Fruit fly (Drosophila melanogaster): ENCODE results near the gene CG32266.
A peak's percentile ranks its signal among the peaks of the same experiment; 100 is the strongest.

Gene CG32266

dm6 chr3L:3772284-3772987 lies 18.2 kb upstream of the CG32266 start (continued):
- TF ChIP-seq sens (GFP tag): peak; percentile 69
- TF ChIP-seq CG3726 (GFP tag; IDR thresholded peaks at IDR 0.05): no peak
- no peak for TF ChIP-seq shn (GFP tag; optimal IDR thresholded peaks at IDR 0.05)
- TF ChIP-seq hbn (GFP tag; IDR thresholded peaks at IDR 0.05; ENCODE audit: partially characterized antibody): no peak
- TF ChIP-seq CG13624 (GFP tag; optimal IDR thresholded peaks at IDR 0.05): peak; percentile 17
- TF ChIP-seq grau (tag; optimal IDR thresholded peaks at IDR 0.05): peak; percentile 40
- no peak for TF ChIP-seq CG12236 (GFP tag; optimal IDR thresholded peaks at IDR 0.05)
- TF ChIP-seq E2f2 (GFP tag; IDR thresholded peaks at IDR 0.05): peak; percentile 25; the same call in 1 of the 2 replicates
- TF ChIP-seq CG12219 (GFP tag; optimal IDR thresholded peaks at IDR 0.05): no peak
- peak; percentile 31 for TF ChIP-seq sug (tag; optimal IDR thresholded peaks at IDR 0.05)
- TF ChIP-seq CG10366 (GFP tag; IDR thresholded peaks at IDR 0.05): peak; percentile 38; the same call in 1 of the 2 replicates
- TF ChIP-seq bab2 (GFP tag; optimal IDR thresholded peaks at IDR 0.05): peak; percentile 22
- peak; percentile 16 for TF ChIP-seq CG12299 (tag; optimal IDR thresholded peaks at IDR 0.05)
- no peak for TF ChIP-seq CG10321 (GFP tag; IDR thresholded peaks at IDR 0.05)
- peak; percentile 9 for TF ChIP-seq pho (GFP tag; optimal IDR thresholded peaks at IDR 0.05)
- peak; percentile 49 for TF ChIP-seq CG13424 (tag; optimal IDR thresholded peaks at IDR 0.05)
- peak; percentile 21; the same call in 1 of the 3 replicates for TF ChIP-seq otp (GFP tag; IDR thresholded peaks at IDR 0.05)
- TF ChIP-seq Six4 (GFP tag; optimal IDR thresholded peaks at IDR 0.05): no peak
- peak; percentile 26 for TF ChIP-seq PHDP (tag; optimal IDR thresholded peaks at IDR 0.05)
- 0 out of 4 replicates have a peak, but pooled peaks have one; percentile 54 for TF ChIP-seq chinmo (GFP tag; IDR thresholded peaks at IDR 0.05; ENCODE audit: partially characterized antibody)
- TF ChIP-seq dan (GFP tag; IDR thresholded peaks at IDR 0.05): no peak
- TF ChIP-seq lab (GFP tag; optimal IDR thresholded peaks at IDR 0.05): peak; percentile 20
- TF ChIP-seq Myb (GFP tag; optimal IDR thresholded peaks at IDR 0.05): no peak
- peak; percentile 19 for TF ChIP-seq fd3F (GFP tag; optimal IDR thresholded peaks at IDR 0.05)
- TF ChIP-seq CG34376 (GFP tag; optimal IDR thresholded peaks at IDR 0.05): no peak
- peak; percentile 33 for TF ChIP-seq CG17385 (GFP tag; optimal IDR thresholded peaks at IDR 0.05)
- TF ChIP-seq CG30020 (tag; optimal IDR thresholded peaks at IDR 0.05): no peak
- peak; percentile 50 for TF ChIP-seq gem (tag; optimal IDR thresholded peaks at IDR 0.05)
- TF ChIP-seq dati (GFP tag; IDR thresholded peaks at IDR 0.05): no peak
- peak; percentile 50 for TF ChIP-seq Scr (GFP tag; IDR thresholded peaks at IDR 0.05; ENCODE audit: partially characterized antibody)
- TF ChIP-seq CG10209 (GFP tag; optimal IDR thresholded peaks at IDR 0.05): peak; percentile 10
- TF ChIP-seq HLH3B (GFP tag; IDR thresholded peaks at IDR 0.05): 0 out of 2 replicates have a peak, but pooled peaks have one; percentile 13
- TF ChIP-seq zfh2 (GFP tag; optimal IDR thresholded peaks at IDR 0.05): peak; percentile 34
- 0 out of 2 replicates have a peak, but pooled peaks have one; percentile 23 for TF ChIP-seq Xrp1 (GFP tag; IDR thresholded peaks at IDR 0.05)
- peak; percentile 17; the same call in 1 of the 2 replicates for TF ChIP-seq esg (GFP tag; conservative IDR thresholded peaks at IDR 0.05)
- peak; percentile 28; the same call in 1 of the 2 replicates for TF ChIP-seq CG3847 (GFP tag; IDR thresholded peaks at IDR 0.05)
- TF ChIP-seq h (optimal IDR thresholded peaks at IDR 0.05): no peak
- no peak for TF ChIP-seq kah (GFP tag; optimal IDR thresholded peaks at IDR 0.05)
- TF ChIP-seq CG12769 (tag; optimal IDR thresholded peaks at IDR 0.05): peak; percentile 23
- TF ChIP-seq CG12391 (tag; optimal IDR thresholded peaks at IDR 0.05): peak; percentile 44
- peak; percentile 48 for TF ChIP-seq BEAF-32 (GFP tag; optimal IDR thresholded peaks at IDR 0.05)
- peak; percentile 26 for TF ChIP-seq az2 (GFP tag; optimal IDR thresholded peaks at IDR 0.05)
- peak; percentile 11 for TF ChIP-seq CG7987 (GFP tag; optimal IDR thresholded peaks at IDR 0.05)
- TF ChIP-seq ken (GFP tag; IDR thresholded peaks at IDR 0.05): no peak
- TF ChIP-seq unc-4 (GFP tag; IDR thresholded peaks at IDR 0.05; ENCODE audit: partially characterized antibody): peak; percentile 46; the same call in 1 of the 2 replicates
- peak; percentile 65 for TF ChIP-seq Rfx (GFP tag; IDR thresholded peaks at IDR 0.05)
- TF ChIP-seq Hmr (GFP tag; optimal IDR thresholded peaks at IDR 0.05): peak; percentile 10
- peak; percentile 12; the same call in 1 of the 2 replicates for TF ChIP-seq MBD-R2 (GFP tag; IDR thresholded peaks at IDR 0.05)
- TF ChIP-seq CG1603 (tag; optimal IDR thresholded peaks at IDR 0.05): peak; percentile 21

All from whole organism, embryonic.